Worm (Caenorhabditis elegans) whole organism, L4 larva: ENCODE measurements around the gene B0252.8.

ENCODE experiments used
- T26A8.4 ChIP-seq: fragments of 200-800 bp; sonication (Bioruptor generic); IDR thresholded peaks from 2 replicates; pipeline ENCODE4 v1.3.6; 2022; ENCODE audit warnings: missing genetic modification characterization, missing compliant biosample characterization
- ama-1 ChIP-seq: fragments of 150-350 bp; optimal IDR thresholded peaks from 2 replicates; lab custom pipeline; 2014; ENCODE audit warnings: inconsistent platforms, mixed read lengths
- ces-1 ChIP-seq: fragments of 150-350 bp; sonication (generic microtip); optimal IDR thresholded peaks from 4 replicates; lab custom pipeline; 2014; ENCODE audit warnings: missing biosample characterization, missing genetic modification reagents, missing genetic modification characterization
- ctbp-1 ChIP-seq: fragments of 200-800 bp; sonication (Bioruptor generic); IDR thresholded peaks from 2 replicates; pipeline ENCODE4 v1.3.6; 2022; ENCODE audit warnings: missing genetic modification reagents, missing genetic modification characterization, missing compliant biosample characterization
- daf-16 ChIP-seq, 3 experiments: sonication (generic microtip); optimal IDR thresholded peaks; 2 replicates each; lab custom pipeline; 2016 to 2017; ENCODE audit warnings: missing genetic modification characterization in 3 of 3, missing genetic modification reagents in 3 of 3, mild to moderate bottlenecking in 2 of 3, missing compliant biosample characterization in 2 of 3, missing biosample characterization in 1 of 3, moderate library complexity in 1 of 3
- egl-27 ChIP-seq: sonication (generic microtip); optimal IDR thresholded peaks from 3 replicates; lab custom pipeline; 2017; ENCODE audit warnings: missing biosample characterization, missing genetic modification reagents, missing genetic modification characterization
- nhr-237 ChIP-seq: sonication (generic microtip); optimal IDR thresholded peaks from 2 replicates; lab custom pipeline; 2017; ENCODE audit warnings: missing biosample characterization, missing genetic modification characterization
- nhr-76 ChIP-seq: fragments of 150-350 bp; optimal IDR thresholded peaks from 2 replicates; lab custom pipeline; 2014; ENCODE audit warnings: missing biosample characterization, missing genetic modification characterization
- tag-97 ChIP-seq: fragments of 200-800 bp; sonication (Bioruptor generic); IDR thresholded peaks from 2 replicates; pipeline ENCODE4 v1.3.6; 2022; ENCODE audit warnings: missing genetic modification characterization, missing compliant biosample characterization
- ztf-7 ChIP-seq: fragments of 150-350 bp; optimal IDR thresholded peaks from 2 replicates; lab custom pipeline; 2014; ENCODE audit warnings: missing biosample characterization, missing genetic modification characterization

- TF ChIP-seq T26A8.4 (GFP tag; lab: Robert Waterston, UW) (no peak), ztf-7 (tag; lab: Kevin White, UChicago) (no peak), egl-27 (tag; lab: Kevin White, UChicago) (no peak), daf-16 (GFP tag; optimal IDR thresholded peaks at IDR 0.05; lab: Kevin White, UChicago) (peak in 1 of 2 experiments; percentile 21), daf-16 (tag; optimal IDR thresholded peaks at IDR 0.05; lab: Kevin White, UChicago) (no peak), ctbp-1 (GFP tag; lab: Robert Waterston, UW) (no peak), ces-1 (GFP tag; lab: Kevin White, UChicago) (no peak), nhr-76 (no peak), nhr-237 (tag; lab: Kevin White, UChicago) (no peak), tag-97 (GFP tag; lab: Robert Waterston, UW) (no peak), ama-1 (lab: Kevin White, UChicago) (no peak)
These were observed 45.2 kb upstream of the B0252.8 start, which contains the start of gene clhm-1 for ce11 chrII:6870803-6871202.
